Worm (Caenorhabditis elegans) whole organism, early embryonic: ENCODE measurements around the gene klp-4.

Experiments
- B0310.2 ChIP-seq: sonication (generic microtip); optimal IDR thresholded peaks from 2 replicates; lab custom pipeline; 2016; ENCODE audit warnings: mild to moderate bottlenecking, missing genetic modification characterization, missing compliant biosample characterization
- ama-1 ChIP-seq: fragments of 150-350 bp; optimal IDR thresholded peaks from 2 replicates; lab custom pipeline; 2014
- hnd-1 ChIP-seq: sonication (generic microtip); optimal IDR thresholded peaks from 2 replicates; lab custom pipeline; 2016; ENCODE audit warnings: missing genetic modification characterization, missing compliant biosample characterization
- pes-1 ChIP-seq: fragments of 200-800 bp; sonication (Bioruptor generic); IDR thresholded peaks from 2 replicates; pipeline ENCODE4 v1.3.6; 2022; ENCODE audit warnings: missing genetic modification reagents, missing genetic modification characterization, missing compliant biosample characterization
- scrt-1 ChIP-seq: fragments of 200-800 bp; sonication (Bioruptor generic); IDR thresholded peaks from 2 replicates; pipeline ENCODE4 v1.3.6; 2022; ENCODE audit warnings: missing genetic modification characterization, missing compliant biosample characterization
- sea-1 ChIP-seq: fragments of 200-800 bp; sonication (Bioruptor generic); conservative IDR thresholded peaks from 2 replicates; pipeline ENCODE4 v1.3.6; 2022; ENCODE audit warnings: missing genetic modification characterization, missing compliant biosample characterization

DNA sequence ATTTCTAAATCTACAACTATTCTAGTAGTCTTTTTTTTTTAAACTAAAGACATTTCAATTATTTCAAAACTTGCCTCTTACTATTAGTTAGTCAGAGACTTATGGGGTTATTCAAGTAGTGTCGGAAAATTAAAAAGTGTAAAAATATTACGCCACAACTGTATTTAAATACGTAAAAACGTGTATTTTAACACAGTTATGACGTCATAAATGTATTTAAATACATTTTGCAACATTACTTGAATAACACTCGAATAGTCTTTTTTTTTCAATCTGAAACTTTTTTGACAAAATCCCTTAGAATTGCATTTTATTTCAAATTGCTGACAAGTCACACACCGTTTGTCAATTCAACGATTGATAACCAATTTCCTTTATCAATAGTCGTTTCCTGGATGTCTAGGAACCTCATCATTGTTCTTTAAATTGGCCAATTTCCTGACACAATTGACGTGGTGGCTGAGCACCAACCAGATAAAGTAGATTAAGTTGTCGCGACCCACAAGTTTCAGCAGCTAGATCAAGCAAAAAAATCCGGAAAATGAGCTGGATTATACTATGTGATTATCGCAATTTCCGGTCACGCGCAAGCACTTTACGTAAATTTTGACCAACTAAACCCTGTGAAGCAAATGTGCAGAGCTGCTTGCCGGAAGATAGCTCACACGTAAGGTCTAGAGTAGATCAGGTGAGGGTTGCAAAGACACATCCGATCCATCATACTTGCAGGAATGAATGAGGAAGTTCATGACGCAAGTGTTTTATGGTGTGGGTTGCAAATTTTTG lies 38.8 kb downstream of the klp-4 start:
- TF ChIP-seq B0310.2 (tag; lab: Kevin White, UChicago): no peak
- no peak for TF ChIP-seq pes-1 (GFP tag; lab: Robert Waterston, UW)
- no peak for TF ChIP-seq ama-1 (lab: Kevin White, UChicago)
- no peak for TF ChIP-seq hnd-1
- no peak for TF ChIP-seq scrt-1 (GFP tag; lab: Robert Waterston, UW)
- no peak for TF ChIP-seq sea-1 (GFP tag; lab: Robert Waterston, UW)
